Worm (Caenorhabditis elegans) whole organism, L3 larva: ENCODE measurements around the gene glrx-3.

Source experiments
- R02D3.7 ChIP-seq: fragments of 150-350 bp; optimal IDR thresholded peaks from 2 replicates; lab custom pipeline; 2014; ENCODE audit warnings: missing biosample characterization, missing genetic modification characterization
- ZK546.5 ChIP-seq: sonication (generic microtip); optimal IDR thresholded peaks from 2 replicates; lab custom pipeline; 2017; ENCODE audit warnings: missing biosample characterization, missing genetic modification characterization
- aly-2 ChIP-seq: fragments of 150-350 bp; optimal IDR thresholded peaks from 2 replicates; lab custom pipeline; 2014; ENCODE audit warnings: missing biosample characterization, missing genetic modification characterization
- ama-1 ChIP-seq: fragments of 150-350 bp; optimal IDR thresholded peaks from 2 replicates; lab custom pipeline; 2018
- ceh-16 ChIP-seq: sonication (generic microtip); optimal IDR thresholded peaks from 2 replicates; lab custom pipeline; 2017; ENCODE audit warnings: missing biosample characterization, missing genetic modification characterization
- ceh-28 ChIP-seq: fragments of 150-350 bp; optimal IDR thresholded peaks from 2 replicates; lab custom pipeline; 2014; ENCODE audit warnings: missing biosample characterization, missing genetic modification reagents, missing genetic modification characterization
- ceh-82 ChIP-seq: fragments of 150-350 bp; optimal IDR thresholded peaks from 2 replicates; lab custom pipeline; 2014; ENCODE audit warnings: missing biosample characterization, missing genetic modification characterization
- egl-27 ChIP-seq: sonication (generic microtip); optimal IDR thresholded peaks from 4 replicates; lab custom pipeline; 2017; ENCODE audit warnings: missing biosample characterization, missing genetic modification reagents, missing genetic modification characterization
- egl-5 ChIP-seq: fragments of 150-350 bp; optimal IDR thresholded peaks from 2 replicates; lab custom pipeline; 2017; ENCODE audit warnings: missing biosample characterization, missing genetic modification reagents, missing genetic modification characterization, inconsistent platforms
- elt-1 ChIP-seq: fragments of 150-350 bp; optimal IDR thresholded peaks from 2 replicates; lab custom pipeline; 2014; ENCODE audit warnings: missing biosample characterization, missing genetic modification characterization
- elt-2 ChIP-seq: sonication (generic microtip); optimal IDR thresholded peaks from 2 replicates; lab custom pipeline; 2016; ENCODE audit warnings: missing genetic modification reagents, mild to moderate bottlenecking, missing genetic modification characterization, missing compliant biosample characterization
- elt-3 ChIP-seq, 3 experiments: fragments of 150-350 bp in 1 of 3; sonication (generic microtip) in 2 of 3; optimal IDR thresholded peaks; 2 replicates in 2 of 3; 4 replicates in 1 of 3; lab custom pipeline; 2014 to 2017; ENCODE audit warnings: missing biosample characterization in 3 of 3, missing genetic modification characterization in 3 of 3
- eor-1 ChIP-seq, 2 experiments: fragments of 150-350 bp; optimal IDR thresholded peaks; 2 replicates each; lab custom pipeline; 2014 to 2018; ENCODE audit warnings: missing biosample characterization in 2 of 2, missing genetic modification characterization in 2 of 2
- fkh-10 ChIP-seq: sonication (generic microtip); optimal IDR thresholded peaks from 2 replicates; lab custom pipeline; 2017; ENCODE audit warnings: missing biosample characterization, missing genetic modification reagents, missing genetic modification characterization
- fos-1 ChIP-seq: fragments of 150-350 bp; optimal IDR thresholded peaks from 2 replicates; lab custom pipeline; 2014; ENCODE audit warnings: missing biosample characterization, missing genetic modification characterization
- hmg-11 ChIP-seq: sonication (generic microtip); optimal IDR thresholded peaks from 2 replicates; lab custom pipeline; 2016; ENCODE audit warnings: missing genetic modification characterization, missing compliant biosample characterization
- jun-1 ChIP-seq: fragments of 150-350 bp; optimal IDR thresholded peaks from 2 replicates; lab custom pipeline; 2014; ENCODE audit warnings: missing biosample characterization, missing genetic modification reagents, missing genetic modification characterization
- lin-15B ChIP-seq: fragments of 150-350 bp; optimal IDR thresholded peaks from 2 replicates; lab custom pipeline; 2014; ENCODE audit warnings: missing biosample characterization, missing genetic modification characterization
- lin-39 ChIP-seq: fragments of 150-350 bp; optimal IDR thresholded peaks from 2 replicates; lab custom pipeline; 2018; ENCODE audit warnings: missing biosample characterization, missing genetic modification reagents, missing genetic modification characterization
- lsy-12 ChIP-seq: sonication (generic microtip); optimal IDR thresholded peaks from 2 replicates; lab custom pipeline; 2016; ENCODE audit warnings: mild to moderate bottlenecking, missing genetic modification characterization, missing compliant biosample characterization
- mdl-1 ChIP-seq: fragments of 150-350 bp; optimal IDR thresholded peaks from 2 replicates; lab custom pipeline; 2014; ENCODE audit warnings: missing biosample characterization, missing genetic modification characterization
- mml-1 ChIP-seq: fragments of 150-350 bp; sonication (generic microtip); optimal IDR thresholded peaks from 3 replicates; lab custom pipeline; 2014; ENCODE audit warnings: missing biosample characterization, missing genetic modification characterization
- nfya-1 ChIP-seq: sonication (generic microtip); optimal IDR thresholded peaks from 2 replicates; lab custom pipeline; 2017; ENCODE audit warnings: missing genetic modification characterization, mild to moderate bottlenecking, missing compliant biosample characterization, antibody characterized with exemption, moderate library complexity; ENCODE audit not compliant: insufficient read depth
- nhr-11 ChIP-seq: fragments of 150-350 bp; optimal IDR thresholded peaks from 2 replicates; lab custom pipeline; 2014; ENCODE audit warnings: missing biosample characterization, missing genetic modification characterization
- nhr-12 ChIP-seq: fragments of 150-350 bp; optimal IDR thresholded peaks from 2 replicates; lab custom pipeline; 2014; ENCODE audit warnings: missing biosample characterization, missing genetic modification characterization
- nhr-23 ChIP-seq: fragments of 150-350 bp; optimal IDR thresholded peaks from 2 replicates; lab custom pipeline; 2014; ENCODE audit warnings: missing biosample characterization, missing genetic modification reagents, missing genetic modification characterization
- nhr-25 ChIP-seq: sonication (generic microtip); optimal IDR thresholded peaks from 2 replicates; lab custom pipeline; 2017; ENCODE audit warnings: missing biosample characterization, missing genetic modification characterization
- nhr-28 ChIP-seq: fragments of 150-350 bp; optimal IDR thresholded peaks from 2 replicates; lab custom pipeline; 2014; ENCODE audit warnings: missing biosample characterization, missing genetic modification characterization
- pha-4 ChIP-seq: fragments of 150-350 bp; optimal IDR thresholded peaks from 2 replicates; lab custom pipeline; 2014; ENCODE audit warnings: missing biosample characterization, missing genetic modification reagents, missing genetic modification characterization
- pqm-1 ChIP-seq: fragments of 150-350 bp; optimal IDR thresholded peaks from 2 replicates; lab custom pipeline; 2017; ENCODE audit warnings: missing biosample characterization, missing genetic modification characterization, inconsistent platforms
- sea-2 ChIP-seq: fragments of 150-350 bp; sonication (generic microtip); optimal IDR thresholded peaks from 4 replicates; lab custom pipeline; 2014; ENCODE audit warnings: missing biosample characterization, missing genetic modification reagents, missing genetic modification characterization
- skn-1 ChIP-seq: fragments of 150-350 bp; optimal IDR thresholded peaks from 2 replicates; lab custom pipeline; 2014; ENCODE audit warnings: missing biosample characterization, missing genetic modification characterization
- snpc-4 ChIP-seq: fragments of 150-350 bp; optimal IDR thresholded peaks from 2 replicates; lab custom pipeline; 2014; ENCODE audit warnings: missing biosample characterization, missing genetic modification characterization
- tbx-2 ChIP-seq: sonication (generic microtip); optimal IDR thresholded peaks from 2 replicates; lab custom pipeline; 2016; ENCODE audit warnings: mild to moderate bottlenecking, missing genetic modification characterization, missing compliant biosample characterization
- unc-62 ChIP-seq: fragments of 150-350 bp; sonication (generic microtip); optimal IDR thresholded peaks from 4 replicates; lab custom pipeline; 2014; ENCODE audit warnings: missing biosample characterization, missing genetic modification reagents, missing genetic modification characterization
- zag-1 ChIP-seq: fragments of 150-350 bp; optimal IDR thresholded peaks from 2 replicates; lab custom pipeline; 2014; ENCODE audit warnings: missing biosample characterization, missing genetic modification characterization
- ztf-11 ChIP-seq: fragments of 150-350 bp; optimal IDR thresholded peaks from 2 replicates; lab custom pipeline; 2014; ENCODE audit warnings: missing biosample characterization, missing genetic modification characterization
- ztf-4 ChIP-seq: fragments of 150-350 bp; optimal IDR thresholded peaks from 2 replicates; lab custom pipeline; 2014; ENCODE audit warnings: missing biosample characterization, missing genetic modification characterization

The glrx-3 gene

DNA sequence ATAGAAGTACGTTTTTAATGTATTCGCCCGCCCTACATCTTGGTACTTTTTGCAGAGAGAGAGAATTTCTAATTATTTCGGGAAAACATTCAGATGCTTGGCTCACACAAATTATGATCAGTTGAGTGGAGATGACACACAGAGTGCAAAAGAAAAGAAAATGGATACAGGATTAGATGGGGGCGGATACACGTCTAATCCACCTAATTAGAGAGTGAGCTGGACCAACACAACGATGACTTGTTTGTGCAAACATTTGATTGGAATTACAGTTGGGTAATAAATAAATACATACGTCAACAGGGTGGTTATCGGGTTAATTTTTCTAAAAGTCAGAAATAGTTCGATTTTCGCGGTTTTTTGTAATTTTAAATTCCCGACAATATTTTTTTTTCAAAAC is 18.0 kb upstream of the glrx-3 start:
- TF ChIP-seq aly-2 (tag; lab: Kevin White, UChicago) (no peak), nhr-11 (no peak), pqm-1 (tag; lab: Kevin White, UChicago) (no peak), eor-1 (tag; optimal IDR thresholded peaks at IDR 0.05; lab: Kevin White, UChicago) (no peak), skn-1 (no peak), nhr-23 (tag; lab: Kevin White, UChicago) (no peak), zag-1 (tag; lab: Kevin White, UChicago) (no peak), lsy-12 (tag; lab: Kevin White, UChicago) (no peak), elt-3 (tag; optimal IDR thresholded peaks at IDR 0.05; lab: Kevin White, UChicago) (no peak), fos-1 (no peak), ZK546.5 (tag; lab: Kevin White, UChicago) (no peak), egl-27 (tag; lab: Kevin White, UChicago) (no peak), jun-1 (no peak)

DNA sequence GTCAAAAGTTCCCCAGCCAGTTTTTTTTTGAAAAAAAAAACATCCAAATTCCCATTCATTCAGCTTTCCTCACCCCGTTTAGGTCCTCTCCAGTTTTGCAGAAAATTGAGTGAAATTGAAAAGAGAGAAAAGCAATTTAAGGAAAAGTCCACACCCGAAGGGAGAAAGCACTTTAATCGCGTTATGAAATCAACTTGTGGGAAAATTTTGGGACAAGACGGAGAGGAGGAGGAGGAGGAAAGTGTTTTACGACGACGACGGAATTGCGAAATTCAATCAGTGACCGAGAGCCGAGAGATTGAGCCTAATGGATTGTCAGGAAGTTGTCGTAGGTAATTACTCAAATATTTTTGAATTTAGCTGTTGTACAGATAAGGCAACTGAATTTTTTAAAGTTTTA is 16.3 kb upstream of the glrx-3 start:
- TF ChIP-seq R02D3.7 (tag; lab: Kevin White, UChicago) (no peak), sea-2 (GFP tag; lab: Kevin White, UChicago) (no peak), nhr-12 (tag; lab: Kevin White, UChicago) (no peak), hmg-11 (tag; lab: Kevin White, UChicago) (no peak), egl-5 (tag; lab: Kevin White, UChicago) (no peak), nhr-23 (tag; lab: Kevin White, UChicago) (no peak), zag-1 (tag; lab: Kevin White, UChicago) (no peak), elt-3 (tag; optimal IDR thresholded peaks at IDR 0.05; lab: Kevin White, UChicago) (no peak), ztf-11 (no peak), ceh-16 (tag; lab: Kevin White, UChicago) (no peak), lin-39 (tag; lab: Kevin White, UChicago) (no peak), egl-27 (tag; lab: Kevin White, UChicago) (no peak), ceh-28 (no peak)

DNA sequence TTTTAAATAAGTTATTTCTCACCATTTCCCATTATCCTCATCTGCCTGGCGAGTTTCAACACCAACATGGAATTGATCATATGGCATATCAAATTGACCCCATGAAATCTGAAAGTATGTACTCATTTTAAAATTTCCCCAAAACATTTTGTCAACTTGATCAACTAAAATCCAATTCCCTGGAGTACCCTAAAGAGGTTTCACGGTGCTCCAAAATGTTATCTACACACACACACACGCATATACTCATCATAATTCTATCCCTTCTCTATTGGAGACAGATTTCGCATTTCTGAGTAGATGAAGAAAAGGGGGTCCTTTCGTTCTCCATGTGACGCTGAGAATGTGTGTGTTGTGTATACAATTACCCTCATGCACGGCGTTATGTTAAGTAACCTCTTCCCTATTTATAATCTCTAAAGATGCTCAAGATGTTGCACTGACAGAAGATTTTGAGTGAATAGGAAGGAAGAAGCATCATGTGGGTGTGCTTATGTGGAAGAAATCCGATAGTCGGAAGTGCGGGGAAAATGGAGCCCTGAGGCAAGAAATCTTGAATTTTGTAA is 15.0 kb upstream of the glrx-3 start:
- TF ChIP-seq jun-1 = no peak
- no peak for TF ChIP-seq fkh-10 (GFP tag; lab: Kevin White, UChicago)

DNA sequence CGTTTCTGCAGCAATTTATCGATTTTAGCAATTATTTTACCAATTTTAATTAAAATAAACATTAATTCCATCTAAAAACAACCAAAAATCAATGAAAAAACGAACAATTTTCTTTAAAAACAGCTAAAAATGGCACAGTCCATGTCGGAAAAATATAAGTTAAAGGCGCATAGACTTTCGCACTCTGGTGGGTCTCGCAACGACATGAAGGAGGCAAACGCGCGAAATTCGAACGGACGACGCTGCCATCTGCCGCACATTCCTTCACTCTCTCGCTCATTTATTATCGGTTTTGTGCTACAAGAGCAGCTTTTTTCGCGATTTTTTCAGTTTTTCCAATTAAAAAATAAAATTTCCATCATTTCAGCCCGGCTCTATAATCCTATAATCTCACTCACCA is 5.7 kb upstream of the glrx-3 start, which contains the start of gene mcm-7:
Gene mcm-7 (plus strand): TSS at position 368 of the 400 bp plus-strand sequence.
- TF ChIP-seq nhr-25 (tag; lab: Kevin White, UChicago) (peak; percentile 68), snpc-4 (peak; percentile 1), lin-15B (tag; lab: Kevin White, UChicago) (peak; percentile 75), tbx-2 (no peak), elt-2 (tag; lab: Kevin White, UChicago) (peak; percentile 35), pqm-1 (tag; lab: Kevin White, UChicago) (peak; percentile 21), nfya-1 (tag; lab: Kevin White, UChicago) (peak; percentile 78), mdl-1 (tag; lab: Kevin White, UChicago) (no peak), lin-39 (tag; lab: Kevin White, UChicago) (peak; percentile 27), ama-1 (lab: Kevin White, UChicago) (peak; percentile 32), nhr-23 (tag; lab: Kevin White, UChicago) (peak; percentile 42), ztf-4 (tag; lab: Kevin White, UChicago) (no peak), ztf-11 (no peak), unc-62 (GFP tag; lab: Kevin White, UChicago) (no peak), elt-1 (tag; lab: Kevin White, UChicago) (no peak), sea-2 (GFP tag; lab: Kevin White, UChicago) (no peak), hmg-11 (tag; lab: Kevin White, UChicago) (peak; percentile 74)

DNA sequence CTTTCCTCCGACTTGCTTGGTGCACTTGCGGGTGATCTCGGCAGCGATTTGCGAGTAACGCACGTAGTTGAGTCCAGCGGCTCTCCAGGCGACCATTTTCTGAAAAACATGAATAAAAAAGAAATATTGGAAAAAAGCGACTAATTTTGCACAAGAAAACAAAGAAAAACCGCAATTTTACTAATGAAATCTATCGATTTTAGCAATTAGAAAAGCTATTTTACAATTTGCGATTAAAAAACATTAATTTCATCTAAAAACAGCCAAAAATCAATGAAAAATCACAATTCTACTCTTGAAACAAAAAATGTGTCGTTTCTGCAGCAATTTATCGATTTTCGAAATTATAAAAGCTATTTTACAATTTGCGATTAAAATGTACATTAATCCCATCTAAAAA is 5.2 kb upstream of the glrx-3 start, which contains the start of gene hpo-18:
Gene hpo-18 (minus strand): TSS at position 101 of the 400 bp plus-strand sequence.
- no peak for TF ChIP-seq sea-2 (GFP tag; lab: Kevin White, UChicago)
- TF ChIP-seq nhr-28 (tag; lab: Kevin White, UChicago) = no peak
- no peak for TF ChIP-seq skn-1
- TF ChIP-seq nhr-12 (tag; lab: Kevin White, UChicago) = no peak
- no peak for TF ChIP-seq mml-1 (tag; lab: Kevin White, UChicago)
- no peak for TF ChIP-seq ceh-82 (tag; lab: Kevin White, UChicago)
- no peak for TF ChIP-seq ceh-28
- no peak for TF ChIP-seq mdl-1 (tag; lab: Kevin White, UChicago)
- no peak for TF ChIP-seq aly-2 (tag; lab: Kevin White, UChicago)
- no peak for TF ChIP-seq pha-4
- TF ChIP-seq pqm-1 (tag; lab: Kevin White, UChicago) = no peak
- TF ChIP-seq elt-3 (tag; optimal IDR thresholded peaks at IDR 0.05; lab: Kevin White, UChicago) = no peak
- no peak for TF ChIP-seq tbx-2
- TF ChIP-seq egl-5 (tag; lab: Kevin White, UChicago) = no peak
- TF ChIP-seq ztf-11 = no peak
